Worm (Caenorhabditis elegans): ENCODE measurements around the gene M02D8.5.
A peak's percentile ranks its signal among the peaks of the same experiment; 100 is the strongest.

The M02D8.5 gene

DNA sequence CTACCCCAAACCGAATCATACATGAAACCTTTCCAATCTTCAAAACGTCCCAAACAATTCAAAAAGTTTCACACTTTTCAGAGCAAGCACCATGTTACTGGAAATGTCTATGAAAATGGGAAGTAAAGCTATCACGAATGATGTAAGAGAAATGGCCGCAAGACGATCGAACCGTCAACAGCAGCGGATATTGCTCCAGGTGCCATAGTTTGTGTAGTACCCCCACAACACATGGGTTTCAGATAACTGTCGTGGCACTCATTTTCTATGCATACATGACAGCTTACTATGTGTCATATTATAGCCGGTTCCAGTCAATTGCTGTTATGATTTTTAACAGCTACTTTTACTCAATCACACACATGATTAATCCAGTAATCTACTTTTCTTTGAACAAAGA lies 22.8 kb upstream of the M02D8.5 start, which contains the start of gene ZK721.3:
ZK721.3 (plus strand) TSS at position 301 of the 400 bp plus-strand sequence.
- TF ChIP-seq mab-5 (tag; optimal IDR thresholded peaks at IDR 0.05) (no peak), dmd-4 (tag; optimal IDR thresholded peaks at IDR 0.05) (no peak), nhr-77 (tag; optimal IDR thresholded peaks at IDR 0.05) (no peak), mdl-1 (tag; optimal IDR thresholded peaks at IDR 0.05) (no peak), Y55F3AM.14 (GFP tag; optimal IDR thresholded peaks at IDR 0.05) (no peak), ztf-11 (tag; optimal IDR thresholded peaks at IDR 0.05) (no peak), nhr-21 (tag; optimal IDR thresholded peaks at IDR 0.05) (no peak), C34F6.9 (tag; optimal IDR thresholded peaks at IDR 0.05) (no peak), mbf-1 (tag; optimal IDR thresholded peaks at IDR 0.05) (no peak), unc-62 (GFP tag; optimal IDR thresholded peaks at IDR 0.05) (no peak), skn-1 (tag; optimal IDR thresholded peaks at IDR 0.05) (no peak), sem-4 (tag; optimal IDR thresholded peaks at IDR 0.05) (no peak), egl-27 (tag; optimal IDR thresholded peaks at IDR 0.05) (no peak)

DNA sequence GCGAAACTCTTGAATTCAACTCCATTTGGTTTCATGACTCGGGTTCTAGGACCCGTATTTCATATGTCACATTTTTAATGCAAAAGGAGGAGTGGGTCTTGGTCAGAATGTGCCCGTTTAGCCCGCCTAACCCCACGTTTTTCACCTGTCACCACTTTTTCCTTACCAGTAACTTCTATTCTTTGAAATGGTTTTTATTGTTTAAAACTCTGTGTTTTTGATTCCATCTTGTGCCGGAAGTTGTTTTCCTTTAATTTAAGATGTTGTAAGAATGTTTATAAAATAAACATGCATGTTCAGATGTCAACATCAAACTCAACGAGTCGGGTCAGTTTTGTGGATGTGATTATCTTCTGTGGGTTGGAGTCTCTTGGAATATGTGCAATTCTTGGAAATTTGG lies 17.2 kb upstream of the M02D8.5 start, which contains the start of gene ZK721.4:
ZK721.4 (plus strand) TSS at position 301 of the 400 bp plus-strand sequence.
- TF ChIP-seq ama-1 (optimal IDR thresholded peaks at IDR 0.05): no peak
- TF ChIP-seq R02D3.7 (tag; optimal IDR thresholded peaks at IDR 0.05): no peak
- no peak for TF ChIP-seq blmp-1 (tag; optimal IDR thresholded peaks at IDR 0.05; ENCODE audit: insufficient read depth)
- no peak for TF ChIP-seq crh-2 (tag; optimal IDR thresholded peaks at IDR 0.05)
- TF ChIP-seq nhr-21 (tag; optimal IDR thresholded peaks at IDR 0.05): no peak
- no peak for TF ChIP-seq skn-1 (tag; optimal IDR thresholded peaks at IDR 0.05)
- TF ChIP-seq elt-1 (tag; optimal IDR thresholded peaks at IDR 0.05): no peak
- TF ChIP-seq nhr-23 (tag; optimal IDR thresholded peaks at IDR 0.05): no peak
- TF ChIP-seq ceh-16 (tag; optimal IDR thresholded peaks at IDR 0.05): no peak
- TF ChIP-seq nhr-77 (tag; optimal IDR thresholded peaks at IDR 0.05): no peak
- no peak for TF ChIP-seq nhr-11 (tag; optimal IDR thresholded peaks at IDR 0.05)
- no peak for TF ChIP-seq elt-3 (tag; optimal IDR thresholded peaks at IDR 0.05)
- TF ChIP-seq lsy-2 (tag; optimal IDR thresholded peaks at IDR 0.05): no peak
- no peak for TF ChIP-seq nhr-10 (tag; optimal IDR thresholded peaks at IDR 0.05)
- no peak for TF ChIP-seq ZK546.5 (tag; optimal IDR thresholded peaks at IDR 0.05)

DNA sequence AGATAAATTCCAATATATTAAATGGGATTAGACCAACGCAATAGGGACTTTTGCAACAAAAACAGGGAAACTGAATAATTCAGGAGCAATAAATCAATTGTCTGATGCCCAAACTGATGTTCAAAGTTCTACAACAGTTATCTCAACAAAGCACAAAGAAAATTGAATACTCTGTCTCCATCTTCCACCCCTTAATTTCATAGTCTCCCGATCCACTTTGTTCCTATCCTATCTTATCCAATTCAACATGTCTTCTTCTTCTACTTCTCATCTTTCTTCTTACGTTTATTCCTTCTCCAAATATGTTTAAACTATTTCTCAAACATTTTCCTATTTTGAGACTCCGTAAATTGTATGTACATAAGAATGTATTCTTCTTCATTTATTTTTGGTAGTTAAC lies 8.9 kb upstream of the M02D8.5 start:
- TF ChIP-seq snpc-4 (tag; optimal IDR thresholded peaks at IDR 0.05) (no peak), F13H6.1 (tag; optimal IDR thresholded peaks at IDR 0.05) (no peak), mab-5 (tag; optimal IDR thresholded peaks at IDR 0.05) (no peak), R02D3.7 (tag; optimal IDR thresholded peaks at IDR 0.05) (no peak), mdl-1 (tag; optimal IDR thresholded peaks at IDR 0.05) (no peak), lin-13 (GFP tag; optimal IDR thresholded peaks at IDR 0.05) (no peak), ceh-82 (tag; optimal IDR thresholded peaks at IDR 0.05) (no peak), nhr-11 (tag; optimal IDR thresholded peaks at IDR 0.05) (no peak), nhr-21 (tag; optimal IDR thresholded peaks at IDR 0.05) (no peak), nhr-23 (tag; optimal IDR thresholded peaks at IDR 0.05) (no peak), unc-62 (GFP tag; optimal IDR thresholded peaks at IDR 0.05) (no peak), nhr-25 (tag; optimal IDR thresholded peaks at IDR 0.05) (no peak)

DNA sequence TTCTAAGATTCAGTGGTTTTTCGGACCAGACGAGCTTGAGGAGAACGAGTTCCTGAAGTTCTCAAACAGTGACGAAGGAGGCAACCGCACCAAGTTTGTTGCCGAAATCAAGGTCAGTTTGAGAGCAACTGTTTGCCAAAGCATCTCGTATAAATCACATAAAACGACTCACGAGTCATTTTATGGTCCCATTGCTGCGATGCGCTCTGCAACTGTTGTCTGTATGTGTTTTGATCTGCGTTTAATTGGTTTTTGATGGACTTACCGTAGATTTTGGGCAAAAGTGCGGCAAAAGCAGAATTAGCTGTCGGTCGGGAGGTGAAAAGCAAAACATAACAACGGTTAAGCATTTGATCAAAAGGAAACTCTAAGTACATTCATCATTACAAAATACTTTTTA lies 2.6 kb upstream of the M02D8.5 start:
- TF ChIP-seq zag-1 (tag; optimal IDR thresholded peaks at IDR 0.05) (no peak), sma-3 (GFP tag; optimal IDR thresholded peaks at IDR 0.05) (no peak), blmp-1 (tag; optimal IDR thresholded peaks at IDR 0.05; ENCODE audit: insufficient read depth) (no peak), sem-4 (tag; optimal IDR thresholded peaks at IDR 0.05) (no peak), elt-3 (tag; optimal IDR thresholded peaks at IDR 0.05) (no peak), ceh-82 (tag; optimal IDR thresholded peaks at IDR 0.05) (no peak), R02D3.7 (tag; optimal IDR thresholded peaks at IDR 0.05) (no peak), snpc-4 (tag; optimal IDR thresholded peaks at IDR 0.05) (no peak), dmd-4 (tag; optimal IDR thresholded peaks at IDR 0.05) (no peak), aly-2 (tag; optimal IDR thresholded peaks at IDR 0.05) (no peak), crh-2 (tag; optimal IDR thresholded peaks at IDR 0.05) (no peak), mdl-1 (tag; optimal IDR thresholded peaks at IDR 0.05) (no peak), nhr-23 (tag; optimal IDR thresholded peaks at IDR 0.05) (no peak), F13H6.1 (tag; optimal IDR thresholded peaks at IDR 0.05) (no peak), lin-11 (tag; optimal IDR thresholded peaks at IDR 0.05) (no peak), ceh-16 (tag; optimal IDR thresholded peaks at IDR 0.05) (no peak), mab-5 (tag; optimal IDR thresholded peaks at IDR 0.05) (peak; percentile 42), ztf-1 (GFP tag; conservative IDR thresholded peaks at IDR 0.05) (no peak), nhr-77 (tag; optimal IDR thresholded peaks at IDR 0.05) (no peak), nhr-6 (tag; optimal IDR thresholded peaks at IDR 0.05) (no peak), nhr-129 (tag; optimal IDR thresholded peaks at IDR 0.05) (peak; percentile 28), lsy-2 (tag; optimal IDR thresholded peaks at IDR 0.05) (peak in 1 of 2 experiments; percentile 13), ZK546.5 (tag; optimal IDR thresholded peaks at IDR 0.05) (no peak), unc-39 (tag; optimal IDR thresholded peaks at IDR 0.05) (no peak), alr-1 (tag; optimal IDR thresholded peaks at IDR 0.05) (no peak), sma-9 (GFP tag; optimal IDR thresholded peaks at IDR 0.05) (peak; percentile 13), sma-9 (tag; optimal IDR thresholded peaks at IDR 0.05) (no peak)
